Fruit fly (Drosophila melanogaster): ENCODE measurements around the gene AP-1mu.
A peak's percentile ranks its signal among the peaks of the same experiment; 100 is the strongest.

- TF ChIP-seq Sp1 (GFP tag; optimal IDR thresholded peaks at IDR 0.05) (no peak), sage (GFP tag; optimal IDR thresholded peaks at IDR 0.05) (peak; percentile 66), GATAd (GFP tag; optimal IDR thresholded peaks at IDR 0.05) (no peak), psq (GFP tag; optimal IDR thresholded peaks at IDR 0.05) (no peak), pan (optimal IDR thresholded peaks at IDR 0.05) (no peak), usp (GFP tag; optimal IDR thresholded peaks at IDR 0.05) (no peak)
Measured at dm6 chr3R:9550265-9551012, 8.9 kb downstream of the AP-1mu start.
